Worm (Caenorhabditis elegans) whole organism, mixed stage, embryonic: ENCODE results near the gene F54H5.2.

ENCODE experiments used
- bed-3 ChIP-seq: fragments of 200-800 bp; sonication (Bioruptor generic); optimal IDR thresholded peaks from 3 replicates; lab custom pipeline; 2018; ENCODE audit warnings: mild to moderate bottlenecking, missing genetic modification characterization, moderate library complexity, missing compliant biosample characterization
- blmp-1 ChIP-seq: fragments of 150-350 bp; optimal IDR thresholded peaks from 2 replicates; lab custom pipeline; 2014; ENCODE audit warnings: missing biosample characterization, missing genetic modification characterization
- ceh-39 ChIP-seq: fragments of 150-350 bp; optimal IDR thresholded peaks from 2 replicates; lab custom pipeline; 2014; ENCODE audit warnings: missing biosample characterization, missing genetic modification characterization
- ceh-43 ChIP-seq: fragments of 200-800 bp; sonication (Bioruptor generic); optimal IDR thresholded peaks from 2 replicates; lab custom pipeline; 2018; ENCODE audit warnings: mild to moderate bottlenecking, missing genetic modification characterization, moderate library complexity, missing compliant biosample characterization
- ces-1 ChIP-seq: fragments of 150-350 bp; optimal IDR thresholded peaks from 2 replicates; lab custom pipeline; 2014; ENCODE audit warnings: missing biosample characterization, missing genetic modification reagents, missing genetic modification characterization
- cnd-1 ChIP-seq: fragments of 200-800 bp; sonication (Bioruptor generic); optimal IDR thresholded peaks from 2 replicates; lab custom pipeline; 2018; ENCODE audit warnings: mild to moderate bottlenecking, missing genetic modification characterization, missing compliant biosample characterization
- drap-1 ChIP-seq: fragments of 200-800 bp; sonication (Bioruptor generic); optimal IDR thresholded peaks from 3 replicates; lab custom pipeline; 2018; ENCODE audit warnings: mild to moderate bottlenecking, missing genetic modification characterization, missing compliant biosample characterization
- elt-3 ChIP-seq: fragments of 150-350 bp; optimal IDR thresholded peaks from 2 replicates; lab custom pipeline; 2014; ENCODE audit warnings: missing biosample characterization, missing genetic modification characterization
- flh-1 ChIP-seq: fragments of 200-800 bp; sonication (Bioruptor generic); optimal IDR thresholded peaks from 2 replicates; lab custom pipeline; 2018; ENCODE audit warnings: mild to moderate bottlenecking, missing genetic modification characterization, moderate library complexity, missing compliant biosample characterization
- ham-2 ChIP-seq: fragments of 200-800 bp; sonication (Bioruptor generic); optimal IDR thresholded peaks from 2 replicates; lab custom pipeline; 2018; ENCODE audit warnings: mild to moderate bottlenecking, missing genetic modification characterization, missing compliant biosample characterization
- hlh-1 ChIP-seq: fragments of 150-350 bp; optimal IDR thresholded peaks from 2 replicates; lab custom pipeline; 2014; ENCODE audit warnings: missing biosample characterization, missing genetic modification reagents, missing genetic modification characterization
- lin-13 ChIP-seq: fragments of 150-350 bp; optimal IDR thresholded peaks from 2 replicates; lab custom pipeline; 2014; ENCODE audit warnings: missing biosample characterization, missing genetic modification characterization
- lin-32 ChIP-seq: fragments of 200-800 bp; sonication (Bioruptor generic); optimal IDR thresholded peaks from 2 replicates; lab custom pipeline; 2018; ENCODE audit warnings: mild to moderate bottlenecking, missing genetic modification characterization, missing compliant biosample characterization
- lsy-2 ChIP-seq: fragments of 150-350 bp; optimal IDR thresholded peaks from 2 replicates; lab custom pipeline; 2014; ENCODE audit warnings: missing biosample characterization, missing genetic modification characterization
- mab-5 ChIP-seq: fragments of 150-350 bp; optimal IDR thresholded peaks from 2 replicates; lab custom pipeline; 2014; ENCODE audit warnings: missing biosample characterization, missing genetic modification characterization
- mep-1 ChIP-seq: fragments of 150-350 bp; optimal IDR thresholded peaks from 2 replicates; lab custom pipeline; 2017; ENCODE audit warnings: missing biosample characterization, missing genetic modification reagents, missing genetic modification characterization, inconsistent platforms
- mls-2 ChIP-seq: sonication (generic microtip); optimal IDR thresholded peaks from 2 replicates; lab custom pipeline; 2016; ENCODE audit warnings: mild to moderate bottlenecking, missing genetic modification characterization, moderate library complexity, missing compliant biosample characterization
- nhr-12 ChIP-seq: fragments of 150-350 bp; optimal IDR thresholded peaks from 2 replicates; lab custom pipeline; 2014; ENCODE audit warnings: missing biosample characterization, missing genetic modification characterization
- nhr-2 ChIP-seq: fragments of 150-350 bp; optimal IDR thresholded peaks from 2 replicates; lab custom pipeline; 2014; ENCODE audit warnings: missing biosample characterization, missing genetic modification characterization
- nhr-237 ChIP-seq: fragments of 150-350 bp; optimal IDR thresholded peaks from 2 replicates; lab custom pipeline; 2014; ENCODE audit warnings: missing biosample characterization, missing genetic modification characterization
- nhr-28 ChIP-seq: fragments of 150-350 bp; optimal IDR thresholded peaks from 2 replicates; lab custom pipeline; 2014; ENCODE audit warnings: missing biosample characterization, missing genetic modification characterization
- nhr-76 ChIP-seq: sonication (generic microtip); optimal IDR thresholded peaks from 2 replicates; lab custom pipeline; 2017; ENCODE audit warnings: missing biosample characterization, missing genetic modification characterization
- sem-2 ChIP-seq: fragments of 200-800 bp; sonication (Bioruptor generic); optimal IDR thresholded peaks from 2 replicates; lab custom pipeline; 2018; ENCODE audit warnings: mild to moderate bottlenecking, missing genetic modification characterization, missing compliant biosample characterization
- snpc-4 ChIP-seq: fragments of 150-350 bp; optimal IDR thresholded peaks from 2 replicates; lab custom pipeline; 2014; ENCODE audit warnings: missing biosample characterization, missing genetic modification characterization
- sptf-1 ChIP-seq: sonication (generic microtip); optimal IDR thresholded peaks from 2 replicates; lab custom pipeline; 2017; ENCODE audit warnings: mild to moderate bottlenecking, missing genetic modification characterization, moderate library complexity, missing compliant biosample characterization
- unc-120 ChIP-seq: sonication (generic microtip); optimal IDR thresholded peaks from 2 replicates; lab custom pipeline; 2017; ENCODE audit warnings: missing genetic modification characterization, missing compliant biosample characterization; ENCODE audit not compliant: poor library complexity, severe bottlenecking
- unc-39 ChIP-seq: fragments of 150-350 bp; optimal IDR thresholded peaks from 2 replicates; lab custom pipeline; 2014; ENCODE audit warnings: missing biosample characterization, missing genetic modification characterization
- unc-62 ChIP-seq: fragments of 150-350 bp; optimal IDR thresholded peaks from 2 replicates; lab custom pipeline; 2014; ENCODE audit warnings: missing biosample characterization, missing genetic modification reagents, missing genetic modification characterization
- zip-8 ChIP-seq: fragments of 150-350 bp; optimal IDR thresholded peaks from 2 replicates; lab custom pipeline; 2014; ENCODE audit warnings: missing biosample characterization, missing genetic modification characterization

Gene F54H5.2

DNA sequence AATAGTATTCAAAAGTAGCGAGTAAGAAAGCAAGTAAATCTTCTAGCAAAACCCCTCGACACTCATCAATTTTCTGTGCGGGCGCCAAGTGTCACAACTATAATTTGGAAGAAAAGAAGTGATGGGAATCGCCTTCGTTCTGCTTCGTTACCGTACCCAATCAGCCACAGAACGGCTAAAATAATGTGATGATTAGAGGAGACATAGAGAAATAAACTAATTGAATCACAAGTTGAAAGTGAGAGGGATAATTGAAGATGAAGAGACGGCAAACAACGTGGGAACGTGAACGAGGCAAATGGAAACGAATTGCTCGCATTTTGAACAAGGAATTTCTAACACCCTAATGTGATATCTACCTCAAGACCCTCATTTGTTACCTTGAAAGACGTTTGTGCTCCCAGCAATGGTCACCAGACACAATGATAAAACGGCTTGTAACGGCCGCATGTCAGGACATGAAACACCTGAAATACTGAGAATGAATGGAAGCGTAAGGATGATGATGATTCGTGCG is 15.4 kb downstream of the F54H5.2 start, which contains the start of gene T19D12.6:
TSS of gene T19D12.6 (minus strand) at position 467 of the 517 bp plus-strand sequence.
- TF ChIP-seq mls-2 (no peak), ces-1 (peak; percentile 58), nhr-237 (tag; lab: Kevin White, UChicago) (no peak)

- TF ChIP-seq cnd-1 (tag; lab: Kevin White, UChicago) (no peak), lin-13 (tag; lab: Kevin White, UChicago) (no peak), nhr-12 (no peak), lin-32 (no peak), unc-120 (tag; lab: Kevin White, UChicago) (no peak), nhr-2 (tag; lab: Kevin White, UChicago) (no peak), blmp-1 (tag; lab: Kevin White, UChicago) (no peak), ceh-43 (no peak), ces-1 (no peak), mep-1 (no peak), sptf-1 (tag; lab: Kevin White, UChicago) (no peak), ham-2 (GFP tag; lab: Kevin White, UChicago) (no peak), lsy-2 (no peak), unc-62 (no peak), snpc-4 (tag; lab: Kevin White, UChicago) (no peak)
These were observed 19.6 kb downstream of the F54H5.2 start for ce11 chrII:6646903-6647302.

DNA sequence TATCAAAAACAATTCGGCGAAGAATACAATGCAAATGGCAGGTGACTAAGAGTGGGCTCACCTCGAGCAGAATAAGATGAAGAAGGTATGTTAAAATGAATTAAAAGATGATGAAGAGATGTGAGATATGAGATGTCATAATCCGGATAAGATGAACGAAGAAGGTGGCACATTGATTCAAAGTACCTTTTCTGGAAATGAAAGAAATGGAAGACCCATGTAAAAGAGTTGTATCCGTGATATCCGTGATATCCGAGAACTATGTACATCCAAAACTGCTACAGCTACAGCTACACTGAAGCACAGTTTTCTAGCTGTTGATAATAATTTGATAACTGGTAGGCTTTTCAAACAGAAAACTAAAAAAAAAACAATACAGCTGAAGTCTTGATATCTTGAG is 21.7 kb downstream of the F54H5.2 start, which contains the start of gene oig-8:
TSS of gene oig-8 (minus strand) at position 101 of the 400 bp plus-strand sequence.
- TF ChIP-seq unc-39 (tag; lab: Kevin White, UChicago) (no peak), lin-32 (no peak), cnd-1 (tag; lab: Kevin White, UChicago) (no peak), hlh-1 (tag; lab: Kevin White, UChicago) (no peak)

DNA sequence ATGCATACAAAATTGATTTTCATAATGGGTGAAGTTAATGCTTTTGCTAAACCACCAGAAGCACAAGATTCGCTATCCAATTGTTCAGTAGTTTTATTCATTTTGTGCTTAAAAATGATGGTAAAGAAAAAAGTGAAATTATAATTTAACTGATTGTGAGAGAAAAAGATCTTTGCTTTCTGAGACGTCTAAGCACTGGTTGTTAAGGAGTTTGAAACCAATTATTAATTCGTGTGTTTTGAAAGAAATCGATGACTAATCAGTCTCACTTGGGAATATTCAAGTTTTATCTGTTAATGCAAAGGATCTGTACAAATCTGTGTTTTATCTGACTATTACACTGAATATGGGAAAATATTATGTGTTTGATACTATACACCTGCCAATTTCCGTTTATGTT is 24.4 kb downstream of the F54H5.2 start, which contains the start of gene sra-26:
TSS of gene sra-26 (minus strand) at position 101 of the 400 bp plus-strand sequence.
- TF ChIP-seq nhr-76 (tag; lab: Kevin White, UChicago) (no peak), unc-39 (tag; lab: Kevin White, UChicago) (no peak), nhr-12 (no peak), snpc-4 (tag; lab: Kevin White, UChicago) (no peak), nhr-2 (tag; lab: Kevin White, UChicago) (no peak), nhr-28 (tag; lab: Kevin White, UChicago) (no peak), drap-1 (GFP tag; lab: Kevin White, UChicago) (no peak), sem-2 (no peak)

DNA sequence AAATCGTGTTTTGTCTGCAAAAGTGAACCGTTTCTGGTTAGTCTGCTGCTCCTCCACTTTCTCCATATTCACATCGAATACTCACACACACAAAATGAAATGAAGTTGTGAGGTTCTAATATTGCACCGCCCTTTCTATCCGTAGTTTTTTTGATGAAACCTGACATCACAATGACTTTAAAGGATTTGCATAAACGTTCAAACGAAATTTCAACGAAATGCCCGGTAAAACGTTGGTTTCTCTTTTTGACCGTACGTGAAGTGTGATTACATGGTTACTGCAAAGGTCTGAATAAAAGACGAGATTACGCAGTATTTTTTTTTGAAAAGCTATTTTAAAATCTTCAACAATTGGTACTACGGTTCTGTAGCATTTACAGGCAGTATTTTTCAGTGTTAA is 27.0 kb downstream of the F54H5.2 start, which contains the start of gene T19D12.9:
TSS of gene T19D12.9 (minus strand) at position 101 of the 400 bp plus-strand sequence.
- TF ChIP-seq elt-3 (tag; lab: Kevin White, UChicago) (no peak), ceh-43 (no peak), unc-62 (no peak), nhr-28 (tag; lab: Kevin White, UChicago) (no peak), sem-2 (no peak), lin-13 (tag; lab: Kevin White, UChicago) (no peak), ces-1 (no peak), unc-39 (tag; lab: Kevin White, UChicago) (no peak), flh-1 (no peak)

- TF ChIP-seq nhr-237 (tag; lab: Kevin White, UChicago) (no peak), unc-120 (tag; lab: Kevin White, UChicago) (no peak), sptf-1 (tag; lab: Kevin White, UChicago) (no peak), nhr-12 (no peak), bed-3 (no peak), cnd-1 (tag; lab: Kevin White, UChicago) (no peak), ceh-39 (tag; lab: Kevin White, UChicago) (no peak), drap-1 (GFP tag; lab: Kevin White, UChicago) (no peak), zip-8 (no peak), snpc-4 (tag; lab: Kevin White, UChicago) (no peak), lin-32 (no peak), mls-2 (no peak), mep-1 (no peak), ces-1 (no peak), hlh-1 (tag; lab: Kevin White, UChicago) (no peak), unc-62 (no peak), mab-5 (tag; lab: Kevin White, UChicago) (no peak), unc-39 (tag; lab: Kevin White, UChicago) (no peak)
- TF ChIP-seq, all 35 proteins: peak for 0
These were observed 31.5 kb downstream of the F54H5.2 start, which contains the start of gene T19D12.10 for ce11 chrII:6658766-6659165. Gene T19D12.10 (minus strand): TSS chrII:6658866.
